Fruit fly (Drosophila melanogaster): ENCODE measurements around the gene CG11555.

DNA sequence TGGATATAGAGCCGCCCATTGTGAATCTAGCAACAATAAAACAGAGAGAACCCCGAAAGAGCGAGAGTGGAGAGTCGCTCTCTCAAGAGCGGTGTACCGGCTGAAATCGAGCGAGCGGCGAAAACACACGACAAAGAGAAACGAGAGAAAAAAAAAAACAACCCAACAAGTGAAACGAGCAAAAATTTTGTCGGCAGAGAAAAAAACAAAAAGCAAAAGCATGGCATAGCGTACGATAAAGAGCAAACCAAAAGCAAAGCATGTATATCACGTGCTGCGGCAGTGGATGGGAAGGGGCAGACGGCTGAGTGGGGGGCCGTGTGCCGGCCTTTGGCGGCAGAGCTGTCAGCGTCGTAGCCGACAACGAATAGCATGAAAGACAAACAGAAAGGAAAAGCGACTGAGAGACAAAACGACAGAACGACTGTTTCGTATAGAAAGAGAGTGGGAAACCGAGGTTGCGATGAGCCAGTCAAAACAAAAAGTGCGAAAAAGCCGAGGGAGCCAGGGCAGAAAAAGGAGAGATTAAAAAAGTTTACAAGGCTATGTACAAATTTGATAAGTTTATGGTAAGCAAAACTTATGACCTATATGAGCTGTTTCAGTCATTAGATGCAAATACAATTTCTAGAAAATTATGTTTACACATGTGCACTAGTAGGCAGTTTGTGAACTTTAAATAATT lies 26.8 kb upstream of the CG11555 start:
- TF ChIP-seq CrebB (tag; optimal IDR thresholded peaks at IDR 0.05): no peak
- no peak for TF ChIP-seq insv (GFP tag; optimal IDR thresholded peaks at IDR 0.05)
- no peak for TF ChIP-seq CG18619 (GFP tag; optimal IDR thresholded peaks at IDR 0.05)
- no peak for TF ChIP-seq CG9932 (GFP tag; IDR thresholded peaks at IDR 0.05)
- no peak for TF ChIP-seq Poxn (GFP tag; IDR thresholded peaks at IDR 0.05)
- TF ChIP-seq Dek (tag; optimal IDR thresholded peaks at IDR 0.05): no peak
- TF ChIP-seq exex (tag; optimal IDR thresholded peaks at IDR 0.05): no peak
- TF ChIP-seq CG14014 (GFP tag; IDR thresholded peaks at IDR 0.05): peak; percentile 36; the same call in 1 of the 2 replicates
- TF ChIP-seq CG8388 (GFP tag; optimal IDR thresholded peaks at IDR 0.05): no peak
- no peak for TF ChIP-seq CG17912 (GFP tag; optimal IDR thresholded peaks at IDR 0.05)
- no peak for TF ChIP-seq Gsc (GFP tag; IDR thresholded peaks at IDR 0.05)
